Fruit fly (Drosophila melanogaster) whole organism, adult: ENCODE data around the gene CG17834.

Experiments
- CG11617 ChIP-seq: fragments of 200-800 bp; sonication (Bioruptor generic); optimal IDR thresholded peaks from 2 replicates; lab custom pipeline; 2017; ENCODE audit warnings: mild to moderate bottlenecking, missing biosample characterization, missing genetic modification reagents, missing genetic modification characterization
- CG14711 ChIP-seq: fragments of 200-800 bp; sonication (Bioruptor generic); optimal IDR thresholded peaks from 2 replicates; lab custom pipeline; 2018; ENCODE audit warnings: missing biosample characterization, mild to moderate bottlenecking, missing genetic modification characterization, moderate library complexity
- CG1620 ChIP-seq: fragments of 200-800 bp; sonication (Bioruptor generic); optimal IDR thresholded peaks from 2 replicates; lab custom pipeline; 2016; ENCODE audit warnings: missing biosample characterization, missing genetic modification characterization
- CG33017 ChIP-seq: fragments of 200-800 bp; sonication (Bioruptor generic); optimal IDR thresholded peaks from 2 replicates; lab custom pipeline; 2018; ENCODE audit warnings: missing biosample characterization, mild to moderate bottlenecking, missing genetic modification characterization, moderate library complexity
- CG5204 ChIP-seq: fragments of 200-800 bp; sonication (Bioruptor generic); optimal IDR thresholded peaks from 2 replicates; lab custom pipeline; 2016; ENCODE audit warnings: missing biosample characterization, missing genetic modification characterization
- Crg-1 ChIP-seq: fragments of 200-800 bp; sonication (Bioruptor generic); optimal IDR thresholded peaks from 2 replicates; lab custom pipeline; 2016; ENCODE audit warnings: missing biosample characterization, missing genetic modification characterization
- Hr96 ChIP-seq: fragments of 200-800 bp; sonication (Bioruptor generic); optimal IDR thresholded peaks from 2 replicates; lab custom pipeline; 2016; ENCODE audit warnings: missing biosample characterization, missing genetic modification characterization
- bab1 ChIP-seq: fragments of 200-800 bp; sonication (Bioruptor generic); optimal IDR thresholded peaks from 3 replicates; lab custom pipeline; 2019; ENCODE audit warnings: missing biosample characterization, mild to moderate bottlenecking, missing genetic modification characterization, moderate library complexity
- cic ChIP-seq: fragments of 200-800 bp; sonication (Bioruptor generic); optimal IDR thresholded peaks from 2 replicates; lab custom pipeline; 2017; ENCODE audit warnings: missing biosample characterization, mild to moderate bottlenecking, missing genetic modification characterization, moderate library complexity
- kay ChIP-seq: fragments of 200-800 bp; sonication (Bioruptor generic); peaks from one replicate; lab custom pipeline; 2016; ENCODE audit warnings: missing biosample characterization, missing genetic modification characterization, borderline replicate concordance
- pad ChIP-seq: fragments of 200-800 bp; sonication (Bioruptor generic); optimal IDR thresholded peaks from 3 replicates; lab custom pipeline; 2017; ENCODE audit warnings: missing biosample characterization, missing genetic modification characterization, mild to moderate bottlenecking, moderate library complexity, missing genetic modification reagents
- tj ChIP-seq: fragments of 200-800 bp; sonication (Bioruptor generic); optimal IDR thresholded peaks from 3 replicates; lab custom pipeline; 2017; ENCODE audit warnings: missing biosample characterization, mild to moderate bottlenecking, missing genetic modification characterization, moderate library complexity
- toe ChIP-seq: fragments of 200-800 bp; sonication (Bioruptor generic); optimal IDR thresholded peaks from 2 replicates; lab custom pipeline; 2016; ENCODE audit warnings: missing biosample characterization, missing genetic modification characterization

DNA sequence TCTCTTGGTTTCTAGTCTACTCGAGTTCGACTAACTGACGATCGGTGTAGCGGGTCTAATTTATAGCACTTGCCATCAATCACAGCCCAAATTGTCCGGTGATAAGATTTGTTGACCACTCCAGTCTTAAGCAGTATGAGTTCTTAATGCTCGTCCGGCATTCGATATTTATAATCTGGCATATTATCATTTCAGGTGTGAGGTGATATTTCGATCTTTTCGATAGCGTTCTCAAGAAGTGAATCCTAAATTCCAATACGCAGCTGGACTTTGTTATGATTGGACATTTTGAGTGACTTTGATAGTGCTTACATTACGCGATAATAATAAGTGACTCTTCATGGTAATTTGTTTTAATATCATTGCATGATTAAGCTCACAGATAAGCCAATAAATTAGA lies 32.7 kb upstream of the CG17834 start, which contains the start of gene Bace:
- TF ChIP-seq CG14711 (tag; lab: Kevin White, UChicago) (no peak), CG11617 (GFP tag; lab: Kevin White, UChicago) (no peak), kay (GFP tag; lab: Kevin White, UChicago) (no peak), toe (GFP tag; lab: Kevin White, UChicago) (no peak), pad (GFP tag; lab: Kevin White, UChicago) (no peak), CG33017 (tag; lab: Kevin White, UChicago) (no peak), CG5204 (GFP tag; lab: Kevin White, UChicago) (no peak), cic (no peak), CG1620 (GFP tag; lab: Kevin White, UChicago) (no peak), Hr96 (GFP tag; lab: Kevin White, UChicago) (no peak), bab1 (no peak), tj (GFP tag; lab: Kevin White, UChicago) (no peak), Crg-1 (no peak)
